Worm (Caenorhabditis elegans): ENCODE data around the gene nhx-2.

The nhx-2 gene

ce11 chrII:7670039-7670438 is 23.7 kb downstream of the nhx-2 start:
- TF ChIP-seq egl-27 (tag; optimal IDR thresholded peaks at IDR 0.05) (no peak), gmeb-1 (tag; optimal IDR thresholded peaks at IDR 0.05) (no peak), crh-2 (tag; optimal IDR thresholded peaks at IDR 0.05) (no peak), nhr-11 (tag; optimal IDR thresholded peaks at IDR 0.05) (no peak), R02D3.7 (tag; optimal IDR thresholded peaks at IDR 0.05) (no peak), zag-1 (tag; optimal IDR thresholded peaks at IDR 0.05) (no peak), nhr-12 (tag; optimal IDR thresholded peaks at IDR 0.05) (no peak), ZK546.5 (tag; optimal IDR thresholded peaks at IDR 0.05) (no peak), mdl-1 (tag; optimal IDR thresholded peaks at IDR 0.05) (no peak), blmp-1 (tag; optimal IDR thresholded peaks at IDR 0.05; ENCODE audit: insufficient read depth) (no peak), F13H6.1 (tag; optimal IDR thresholded peaks at IDR 0.05) (no peak), snpc-4 (tag; optimal IDR thresholded peaks at IDR 0.05) (no peak)

- TF ChIP-seq F13H6.1 (tag; optimal IDR thresholded peaks at IDR 0.05): peak; percentile 26
- peak; percentile 32 for TF ChIP-seq nhr-25 (tag; optimal IDR thresholded peaks at IDR 0.05)
- no peak for TF ChIP-seq dmd-4 (tag; optimal IDR thresholded peaks at IDR 0.05)
- peak; percentile 42 for TF ChIP-seq lin-11 (tag; optimal IDR thresholded peaks at IDR 0.05)
- TF ChIP-seq nhr-11 (tag; optimal IDR thresholded peaks at IDR 0.05): no peak
- TF ChIP-seq sem-4 (tag; optimal IDR thresholded peaks at IDR 0.05): peak; percentile 15
- peak; percentile 66 for TF ChIP-seq unc-55 (GFP tag; optimal IDR thresholded peaks at IDR 0.05)
- TF ChIP-seq crh-2 (tag; optimal IDR thresholded peaks at IDR 0.05): peak; percentile 10
- peak; percentile 69 for TF ChIP-seq nhr-129 (tag; optimal IDR thresholded peaks at IDR 0.05)
- TF ChIP-seq mbf-1 (tag; optimal IDR thresholded peaks at IDR 0.05): no peak
- TF ChIP-seq C34F6.9 (tag; optimal IDR thresholded peaks at IDR 0.05): peak; percentile 74
- TF ChIP-seq elt-1 (tag; optimal IDR thresholded peaks at IDR 0.05): no peak
- TF ChIP-seq fos-1 (tag; optimal IDR thresholded peaks at IDR 0.05): peak; percentile 38
- TF ChIP-seq snpc-4 (tag; optimal IDR thresholded peaks at IDR 0.05): no peak
- TF ChIP-seq lsy-2 (tag; optimal IDR thresholded peaks at IDR 0.05): peak in 1 of 2 experiments; percentile 44
- TF ChIP-seq mab-5 (tag; optimal IDR thresholded peaks at IDR 0.05): no peak
These were observed 24.3 kb downstream of the nhx-2 start for ce11 chrII:7669409-7669808.

DNA sequence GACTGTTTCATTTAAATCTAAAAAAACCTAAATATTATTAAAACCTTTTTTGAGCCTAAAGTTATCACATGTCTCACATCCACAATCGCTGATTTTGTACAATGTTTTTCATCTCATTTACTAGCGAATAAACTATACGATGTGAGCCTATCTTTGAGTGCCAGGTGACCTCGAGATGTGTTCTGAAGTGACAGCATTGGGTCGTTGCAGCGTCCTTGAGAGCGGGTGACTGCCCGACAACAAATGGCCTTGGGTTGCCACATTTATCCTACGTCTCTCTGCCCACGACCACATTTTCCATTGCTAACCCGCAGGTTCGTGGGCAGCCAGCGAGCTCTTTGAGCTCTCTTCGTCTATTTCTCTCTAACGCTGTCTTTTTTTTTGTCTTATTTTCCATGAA is 26.8 kb downstream of the nhx-2 start, which contains the start of gene lir-2:
TSS of gene lir-2 (plus strand) at position 301 of the 400 bp plus-strand sequence.
- TF ChIP-seq nhr-237 (tag; optimal IDR thresholded peaks at IDR 0.05) (no peak), ama-1 (optimal IDR thresholded peaks at IDR 0.05) (no peak), C34F6.9 (tag; optimal IDR thresholded peaks at IDR 0.05) (no peak), nhr-25 (tag; optimal IDR thresholded peaks at IDR 0.05) (peak; percentile 3)

DNA sequence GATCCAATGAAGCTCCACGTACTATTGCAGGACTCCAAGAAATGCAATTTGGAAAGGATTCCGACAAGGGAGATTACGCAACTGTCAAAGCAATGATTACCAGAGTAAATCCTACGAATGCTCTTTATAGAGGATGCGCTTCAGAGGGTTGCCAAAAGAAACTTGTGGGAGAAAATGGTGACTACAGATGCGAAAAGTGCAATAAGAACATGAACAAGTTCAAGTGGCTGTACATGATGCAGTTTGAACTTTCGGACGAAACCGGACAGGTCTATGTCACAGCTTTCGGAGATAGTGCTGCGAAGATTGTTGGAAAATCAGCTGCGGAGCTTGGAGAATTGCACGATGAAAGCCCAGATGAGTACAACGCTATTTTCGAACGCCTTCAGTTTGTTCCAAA is 27.4 kb downstream of the nhx-2 start:
- TF ChIP-seq R02D3.7 (tag; optimal IDR thresholded peaks at IDR 0.05) (no peak), ztf-4 (tag; optimal IDR thresholded peaks at IDR 0.05) (no peak), nhr-237 (tag; optimal IDR thresholded peaks at IDR 0.05) (no peak), F13H6.1 (tag; optimal IDR thresholded peaks at IDR 0.05) (no peak), fos-1 (tag; optimal IDR thresholded peaks at IDR 0.05) (no peak), elt-1 (tag; optimal IDR thresholded peaks at IDR 0.05) (no peak), lin-11 (tag; optimal IDR thresholded peaks at IDR 0.05) (no peak), nhr-6 (tag; optimal IDR thresholded peaks at IDR 0.05) (no peak)

DNA sequence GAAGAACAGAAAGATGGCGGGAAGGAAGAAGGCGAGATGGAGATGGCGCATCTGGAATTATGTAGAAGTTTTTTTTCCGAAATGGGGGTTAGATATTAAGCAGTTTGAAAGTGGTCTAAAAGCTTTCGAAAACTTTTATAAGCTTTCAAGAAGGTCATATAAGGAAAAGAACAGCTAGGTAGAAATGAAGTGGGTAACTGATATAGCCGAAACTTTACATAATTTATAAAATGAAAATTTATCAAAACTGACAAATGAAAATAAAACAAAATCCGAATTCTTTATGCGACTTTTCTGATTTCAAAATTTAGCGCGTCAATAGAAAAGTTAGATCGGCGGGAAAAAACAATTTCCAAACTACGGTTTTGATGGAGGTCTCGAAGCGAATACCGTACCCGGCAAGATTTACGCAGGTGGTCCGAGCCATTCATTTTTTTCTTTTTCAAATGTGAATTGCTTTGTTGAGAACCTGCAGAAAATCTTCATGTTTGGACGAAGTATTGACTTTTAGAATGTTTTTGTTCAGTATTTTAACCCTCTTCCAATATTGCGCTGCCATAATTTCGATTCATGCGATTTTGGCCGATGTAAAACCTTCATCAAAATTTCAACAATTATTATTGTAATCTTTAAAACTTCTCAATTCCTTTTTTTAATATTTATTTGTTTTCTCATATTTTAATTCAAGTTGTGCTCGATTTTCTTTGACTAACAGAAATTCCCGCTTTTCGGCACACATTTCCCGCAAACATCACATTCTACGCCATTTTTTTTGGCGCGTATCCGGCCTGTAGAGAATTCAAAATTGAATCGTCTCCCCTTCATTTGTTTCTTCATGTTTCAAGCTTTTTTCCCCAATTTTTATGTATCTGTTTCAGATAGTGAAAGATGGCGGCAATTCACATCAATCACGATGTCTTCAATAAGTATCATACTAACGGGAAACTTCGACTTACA is 29.8 kb downstream of the nhx-2 start, which contains the start of the genes F18A1.7 and rpa-1:
TSS of gene F18A1.7 (minus strand) at position 51 of the 957 bp plus-strand sequence.
TSS of gene rpa-1 (plus strand) at position 879 of the 957 bp plus-strand sequence.
- TF ChIP-seq fos-1 (tag; optimal IDR thresholded peaks at IDR 0.05) (peak; percentile 9), unc-55 (GFP tag; optimal IDR thresholded peaks at IDR 0.05) (peak; percentile 24), lsy-2 (tag; optimal IDR thresholded peaks at IDR 0.05) (peak in 1 of 2 experiments; percentile 37), C34F6.9 (tag; optimal IDR thresholded peaks at IDR 0.05) (peak; percentile 55), ceh-16 (tag; optimal IDR thresholded peaks at IDR 0.05) (no peak), nhr-129 (tag; optimal IDR thresholded peaks at IDR 0.05) (peak; percentile 36)

DNA sequence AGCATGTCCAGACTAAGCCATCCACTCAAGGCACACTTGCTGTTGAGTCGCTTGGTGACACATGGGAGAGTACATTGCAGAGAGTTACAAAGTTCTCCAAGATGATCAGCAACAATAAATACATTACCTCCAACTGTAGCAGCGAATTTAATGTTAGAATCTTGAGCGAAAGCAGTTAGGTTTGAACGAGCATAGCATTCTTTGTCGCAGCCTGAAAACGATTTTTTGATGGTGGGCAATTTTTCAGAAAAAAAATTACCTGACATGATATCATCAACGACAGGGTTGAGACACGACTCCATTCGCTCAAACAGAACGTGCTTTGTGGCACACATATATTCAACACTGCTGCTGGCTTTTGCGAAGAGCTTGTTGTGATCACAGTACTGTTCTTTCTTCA is 30.7 kb downstream of the nhx-2 start:
- TF ChIP-seq C34F6.9 (tag; optimal IDR thresholded peaks at IDR 0.05): no peak
- no peak for TF ChIP-seq crh-2 (tag; optimal IDR thresholded peaks at IDR 0.05)
- no peak for TF ChIP-seq snpc-4 (tag; optimal IDR thresholded peaks at IDR 0.05)
- no peak for TF ChIP-seq nhr-21 (tag; optimal IDR thresholded peaks at IDR 0.05)
- no peak for TF ChIP-seq ama-1 (optimal IDR thresholded peaks at IDR 0.05)
- no peak for TF ChIP-seq gmeb-1 (tag; optimal IDR thresholded peaks at IDR 0.05)
- no peak for TF ChIP-seq sma-9 (GFP tag; optimal IDR thresholded peaks at IDR 0.05)
- TF ChIP-seq sma-9 (tag; optimal IDR thresholded peaks at IDR 0.05): no peak
- TF ChIP-seq nhr-6 (tag; optimal IDR thresholded peaks at IDR 0.05): no peak
- no peak for TF ChIP-seq ztf-4 (tag; optimal IDR thresholded peaks at IDR 0.05)

Measured in whole organism, L2 larva.